Worm (Caenorhabditis elegans) whole organism, midembryonic: ENCODE results near the gene F20D6.10.

ENCODE experiments used
- T22C8.4 ChIP-seq: fragments of 200-800 bp; sonication (Bioruptor generic); IDR thresholded peaks from 2 replicates; pipeline ENCODE4 v1.3.6; 2022; ENCODE audit warnings: missing genetic modification characterization, missing compliant biosample characterization
- cog-1 ChIP-seq: sonication (generic microtip); optimal IDR thresholded peaks from 2 replicates; lab custom pipeline; 2016; ENCODE audit warnings: missing genetic modification characterization, missing compliant biosample characterization
- flt-1 ChIP-seq: fragments of 200-800 bp; sonication (Bioruptor generic); IDR thresholded peaks from 2 replicates; pipeline ENCODE4 v1.3.6; 2022; ENCODE audit warnings: missing genetic modification characterization, missing compliant biosample characterization
- klf-2 ChIP-seq: fragments of 200-800 bp; sonication (Bioruptor generic); conservative IDR thresholded peaks from 2 replicates; pipeline ENCODE4 v1.3.6; 2022; ENCODE audit warnings: missing genetic modification reagents, missing genetic modification characterization, missing compliant biosample characterization
- med-1 ChIP-seq: sonication (generic microtip); optimal IDR thresholded peaks from 2 replicates; lab custom pipeline; 2017; ENCODE audit warnings: missing genetic modification characterization, mild to moderate bottlenecking, missing compliant biosample characterization, antibody characterized with exemption, missing genetic modification reagents; ENCODE audit not compliant: insufficient read depth
- ref-1 ChIP-seq: fragments of 200-800 bp; sonication (Bioruptor generic); conservative IDR thresholded peaks from 2 replicates; pipeline ENCODE4 v1.3.6; 2022; ENCODE audit warnings: missing genetic modification reagents, missing genetic modification characterization, missing compliant biosample characterization
- tab-1 ChIP-seq: fragments of 200-800 bp; sonication (Bioruptor generic); IDR thresholded peaks from 2 replicates; pipeline ENCODE4 v1.3.6; 2022; ENCODE audit warnings: missing genetic modification characterization, missing compliant biosample characterization
- ztf-23 ChIP-seq: fragments of 200-800 bp; sonication (Bioruptor generic); IDR thresholded peaks from 2 replicates; pipeline ENCODE4 v1.3.6; 2022; ENCODE audit warnings: missing genetic modification reagents, missing genetic modification characterization, missing compliant biosample characterization
- ztf-29 ChIP-seq: fragments of 200-800 bp; sonication (Bioruptor generic); IDR thresholded peaks from 2 replicates; pipeline ENCODE4 v1.3.6; 2022; ENCODE audit warnings: missing genetic modification reagents, missing genetic modification characterization, missing compliant biosample characterization

- no peak for TF ChIP-seq cog-1 (tag; lab: Kevin White, UChicago)
- no peak for TF ChIP-seq klf-2
- no peak for TF ChIP-seq med-1
- TF ChIP-seq ztf-29, result no peak
- no peak for TF ChIP-seq flt-1 (GFP tag; lab: Robert Waterston, UW)
- no peak for TF ChIP-seq T22C8.4 (GFP tag; lab: Robert Waterston, UW)
- TF ChIP-seq tab-1 (GFP tag; lab: Robert Waterston, UW), result no peak
- no peak for TF ChIP-seq ref-1 (GFP tag; lab: Robert Waterston, UW)
- TF ChIP-seq ztf-23 (GFP tag; lab: Robert Waterston, UW), result no peak
Observed at ce11 chrV:8145329-8145728, 50.4 kb downstream of the F20D6.10 start, which contains the start of gene D1014.13.
